Fruit fly (Drosophila melanogaster) whole organism, embryonic: ENCODE results near the gene CG13996.

Experiments used
- Ada2b ChIP-seq: fragments of 200-800 bp; sonication (Bioruptor generic); IDR thresholded peaks from 2 replicates; pipeline ENCODE4 v1.3.6; 2022; ENCODE audit warnings: missing biosample characterization, missing genetic modification characterization
- Bteb2 ChIP-seq: fragments of 200-800 bp; sonication (Bioruptor generic); optimal IDR thresholded peaks from 2 replicates; lab custom pipeline; 2016; ENCODE audit warnings: missing biosample characterization, missing genetic modification characterization
- CG10209 ChIP-seq: fragments of 200-800 bp; sonication (Bioruptor generic); optimal IDR thresholded peaks from 3 replicates; lab custom pipeline; 2017; ENCODE audit warnings: missing biosample characterization, mild to moderate bottlenecking, missing genetic modification characterization, missing genetic modification reagents
- CG10979 ChIP-seq: fragments of 200-800 bp; sonication (Bioruptor generic); optimal IDR thresholded peaks from 2 replicates; lab custom pipeline; 2018; ENCODE audit warnings: missing biosample characterization, mild to moderate bottlenecking, missing genetic modification characterization, moderate library complexity
- CG1792 ChIP-seq: fragments of 200-800 bp; sonication (Bioruptor generic); optimal IDR thresholded peaks from 2 replicates; lab custom pipeline; 2016; ENCODE audit warnings: missing biosample characterization, missing genetic modification characterization
- CG31441 ChIP-seq: fragments of 200-800 bp; sonication (Bioruptor generic); IDR thresholded peaks from 2 replicates; pipeline ENCODE4 v1.3.6; 2022; ENCODE audit warnings: missing biosample characterization, missing genetic modification characterization
- CG3163 ChIP-seq: fragments of 200-800 bp; sonication (Bioruptor generic); optimal IDR thresholded peaks from 3 replicates; lab custom pipeline; 2016; ENCODE audit warnings: missing biosample characterization, missing genetic modification characterization
- CG34376 ChIP-seq: fragments of 200-800 bp; sonication (Bioruptor generic); optimal IDR thresholded peaks from 2 replicates; lab custom pipeline; 2018; ENCODE audit warnings: missing biosample characterization, mild to moderate bottlenecking, missing genetic modification characterization
- CG4820 ChIP-seq: fragments of 200-800 bp; sonication (Bioruptor generic); optimal IDR thresholded peaks from 3 replicates; lab custom pipeline; 2016; ENCODE audit warnings: missing biosample characterization, missing genetic modification characterization
- CG7928 ChIP-seq: fragments of 200-800 bp; sonication (Bioruptor generic); optimal IDR thresholded peaks from 2 replicates; lab custom pipeline; 2017; ENCODE audit warnings: missing biosample characterization, mild to moderate bottlenecking, missing genetic modification characterization
- CG7987 ChIP-seq: fragments of 200-800 bp; sonication (Bioruptor generic); optimal IDR thresholded peaks from 2 replicates; lab custom pipeline; 2018; ENCODE audit warnings: missing biosample characterization, mild to moderate bottlenecking, missing genetic modification characterization, moderate library complexity
- CG9817 ChIP-seq: fragments of 200-800 bp; sonication (Bioruptor generic); optimal IDR thresholded peaks from 2 replicates; lab custom pipeline; 2018; ENCODE audit warnings: missing biosample characterization, mild to moderate bottlenecking, missing genetic modification characterization, moderate library complexity
- CG9876 ChIP-seq: fragments of 200-800 bp; sonication (Bioruptor generic); optimal IDR thresholded peaks from 2 replicates; lab custom pipeline; 2016; ENCODE audit warnings: missing biosample characterization, missing genetic modification characterization
- CTCF ChIP-seq: fragments of 200-800 bp; sonication (Bioruptor generic); optimal IDR thresholded peaks from 2 replicates; lab custom pipeline; 2017; ENCODE audit warnings: missing biosample characterization, mild to moderate bottlenecking, missing genetic modification characterization, moderate library complexity
- Dref ChIP-seq: fragments of 200-800 bp; sonication (Bioruptor generic); IDR thresholded peaks from 2 replicates; pipeline ENCODE4 v1.3.6; 2022; ENCODE audit warnings: missing biosample characterization, missing genetic modification characterization
- HLHmδ ChIP-seq: fragments of 200-800 bp; sonication (Bioruptor generic); optimal IDR thresholded peaks from 2 replicates; lab custom pipeline; 2018; ENCODE audit warnings: missing biosample characterization, mild to moderate bottlenecking, missing genetic modification characterization, moderate library complexity
- HmgZ ChIP-seq: fragments of 200-800 bp; sonication (Bioruptor generic); optimal IDR thresholded peaks from 2 replicates; lab custom pipeline; 2018; ENCODE audit warnings: missing biosample characterization, mild to moderate bottlenecking, missing genetic modification characterization
- Hr3 ChIP-seq: fragments of 200-800 bp; sonication (Bioruptor generic); optimal IDR thresholded peaks from 3 replicates; lab custom pipeline; 2016; ENCODE audit warnings: missing biosample characterization, missing genetic modification characterization
- Hr51 ChIP-seq, 2 experiments: fragments of 200-800 bp; sonication (Bioruptor generic); optimal IDR thresholded peaks; 2 replicates in 1 of 2; 3 replicates in 1 of 2; lab custom pipeline; 2016 to 2018; ENCODE audit warnings: missing biosample characterization in 2 of 2, missing genetic modification characterization in 2 of 2, mild to moderate bottlenecking in 1 of 2, moderate library complexity in 1 of 2
- Jarid2 ChIP-seq: fragments of 200-800 bp; sonication (Bioruptor generic); optimal IDR thresholded peaks from 3 replicates; lab custom pipeline; 2017; ENCODE audit warnings: mild to moderate bottlenecking, missing biosample characterization, missing genetic modification reagents, missing genetic modification characterization
- Lhr ChIP-seq: fragments of 200-800 bp; sonication (Bioruptor generic); optimal IDR thresholded peaks from 3 replicates; lab custom pipeline; 2017; ENCODE audit warnings: mild to moderate bottlenecking, missing biosample characterization, missing genetic modification reagents, missing genetic modification characterization
- Mrtf ChIP-seq: fragments of 200-800 bp; sonication (Bioruptor generic); IDR thresholded peaks from 3 replicates; pipeline ENCODE4 v1.3.6; 2022; ENCODE audit warnings: missing biosample characterization, missing genetic modification characterization
- Myb ChIP-seq: fragments of 200-800 bp; sonication (Bioruptor generic); optimal IDR thresholded peaks from 2 replicates; lab custom pipeline; 2016; ENCODE audit warnings: missing biosample characterization, missing genetic modification characterization
- NC2β ChIP-seq: fragments of 200-800 bp; sonication (Bioruptor generic); optimal IDR thresholded peaks from 2 replicates; lab custom pipeline; 2016; ENCODE audit warnings: missing biosample characterization, missing genetic modification characterization
- NFAT ChIP-seq: fragments of 200-800 bp; sonication (Bioruptor generic); IDR thresholded peaks from 2 replicates; pipeline ENCODE4 v1.3.6; 2022; ENCODE audit warnings: missing biosample characterization, missing genetic modification characterization
- Nf-YC ChIP-seq: fragments of 200-800 bp; optimal IDR thresholded peaks from 3 replicates; lab custom pipeline; 2019; ENCODE audit warnings: missing biosample characterization, mild to moderate bottlenecking, missing genetic modification characterization, moderate library complexity
- Poxn ChIP-seq: fragments of 200-800 bp; sonication (Bioruptor generic); IDR thresholded peaks from 2 replicates; pipeline ENCODE4 v1.3.6; 2022; ENCODE audit warnings: missing biosample characterization, missing genetic modification characterization
- Spps ChIP-seq: fragments of 200-800 bp; sonication (Bioruptor generic); optimal IDR thresholded peaks from 2 replicates; lab custom pipeline; 2018; ENCODE audit warnings: missing biosample characterization, mild to moderate bottlenecking, missing genetic modification characterization
- Taf1 ChIP-seq: fragments of 200-800 bp; sonication (Bioruptor generic); IDR thresholded peaks from 2 replicates; pipeline ENCODE4 v1.3.6; 2022; ENCODE audit warnings: missing biosample characterization, missing genetic modification characterization
- Usf ChIP-seq: fragments of 200-800 bp; sonication (Bioruptor generic); optimal IDR thresholded peaks from 2 replicates; lab custom pipeline; 2017; ENCODE audit warnings: missing genotype, missing biosample characterization, missing genetic modification characterization
- bigmax ChIP-seq: fragments of 200-800 bp; sonication (Bioruptor generic); optimal IDR thresholded peaks from 2 replicates; lab custom pipeline; 2018; ENCODE audit warnings: missing biosample characterization, mild to moderate bottlenecking, missing genetic modification characterization
- btn ChIP-seq: fragments of 200-800 bp; sonication (Bioruptor generic); optimal IDR thresholded peaks from 2 replicates; lab custom pipeline; 2016; ENCODE audit warnings: missing biosample characterization, missing genetic modification characterization
- crp ChIP-seq, 2 experiments: fragments of 200-800 bp; sonication (Bioruptor generic); optimal IDR thresholded peaks; 2 replicates in 1 of 2; 3 replicates in 1 of 2; lab custom pipeline; 2017; ENCODE audit warnings: missing biosample characterization in 2 of 2, missing genetic modification characterization in 2 of 2, mild to moderate bottlenecking in 1 of 2, moderate library complexity in 1 of 2
- dmrt11E ChIP-seq: fragments of 200-800 bp; sonication (Bioruptor generic); optimal IDR thresholded peaks from 3 replicates; lab custom pipeline; 2018; ENCODE audit warnings: missing biosample characterization, mild to moderate bottlenecking, missing genetic modification characterization, moderate library complexity
- dmrt99B ChIP-seq: fragments of 200-800 bp; sonication (Bioruptor generic); optimal IDR thresholded peaks from 2 replicates; lab custom pipeline; 2018; ENCODE audit warnings: missing biosample characterization, mild to moderate bottlenecking, missing genetic modification characterization, moderate library complexity
- dpn ChIP-seq, 2 experiments: fragments of 200-800 bp; sonication (Bioruptor generic); optimal IDR thresholded peaks; 3 replicates each; lab custom pipeline; 2016; ENCODE audit warnings: missing biosample characterization in 2 of 2, missing genetic modification characterization in 2 of 2
- en ChIP-seq: fragments of 200-800 bp; sonication (Bioruptor generic); optimal IDR thresholded peaks from 2 replicates; lab custom pipeline; 2016; ENCODE audit warnings: missing biosample characterization, missing genetic modification characterization
- fru ChIP-seq: fragments of >200 bp; optimal IDR thresholded peaks from 2 replicates; lab custom pipeline; 2017
- gce ChIP-seq: fragments of 200-800 bp; sonication (Bioruptor generic); IDR thresholded peaks from 3 replicates; pipeline ENCODE4 v1.3.6; 2022; ENCODE audit warnings: missing biosample characterization, missing genetic modification characterization
- gro ChIP-seq: fragments of 200-800 bp; sonication (Bioruptor generic); optimal IDR thresholded peaks from 2 replicates; lab custom pipeline; 2016; ENCODE audit warnings: missing biosample characterization, missing genetic modification characterization
- insv ChIP-seq, 2 experiments: fragments of 200-800 bp; sonication (Bioruptor generic); optimal IDR thresholded peaks; 3 replicates each; lab custom pipeline; 2016 to 2018; ENCODE audit warnings: missing biosample characterization in 2 of 2, missing genetic modification characterization in 2 of 2
- jigr1 ChIP-seq: fragments of 200-800 bp; sonication (Bioruptor generic); IDR thresholded peaks from 3 replicates; pipeline ENCODE4 v1.3.6; 2022; ENCODE audit warnings: missing biosample characterization, missing genetic modification characterization
- lilli ChIP-seq: fragments of 200-800 bp; sonication (Bioruptor generic); optimal IDR thresholded peaks from 3 replicates; lab custom pipeline; 2016; ENCODE audit warnings: missing biosample characterization, missing genetic modification characterization
- mam ChIP-seq: fragments of 200-800 bp; sonication (Bioruptor generic); optimal IDR thresholded peaks from 3 replicates; lab custom pipeline; 2016; ENCODE audit warnings: missing biosample characterization, missing genetic modification characterization
- mirr ChIP-seq: fragments of 200-800 bp; sonication (Bioruptor generic); optimal IDR thresholded peaks from 3 replicates; lab custom pipeline; 2018; ENCODE audit warnings: missing biosample characterization, mild to moderate bottlenecking, missing genetic modification characterization
- phol ChIP-seq: fragments of 200-800 bp; sonication (Bioruptor generic); optimal IDR thresholded peaks from 3 replicates; lab custom pipeline; 2018; ENCODE audit warnings: missing biosample characterization, mild to moderate bottlenecking, missing genetic modification characterization, moderate library complexity
- ranshi ChIP-seq: fragments of 200-800 bp; sonication (Bioruptor generic); IDR thresholded peaks from 2 replicates; pipeline ENCODE4 v1.3.6; 2022; ENCODE audit warnings: missing biosample characterization, missing genetic modification characterization
- rib ChIP-seq: fragments of 200-800 bp; sonication (Bioruptor generic); IDR thresholded peaks from 2 replicates; pipeline ENCODE4 v1.3.6; 2022; ENCODE audit warnings: missing biosample characterization, missing genetic modification characterization
- sc ChIP-seq, 3 experiments: fragments of >200 bp in 2 of 3; fragments of 200-800 bp in 1 of 3; sonication (Bioruptor generic) in 1 of 3; optimal IDR thresholded peaks; 2 replicates in 2 of 3; 3 replicates in 1 of 3; lab custom pipeline; 2017; ENCODE audit warnings: mild to moderate bottlenecking in 1 of 3, missing biosample characterization in 1 of 3, missing genetic modification characterization in 1 of 3, missing genetic modification reagents in 1 of 3
- scrt ChIP-seq: fragments of 200-800 bp; sonication (Bioruptor generic); optimal IDR thresholded peaks from 2 replicates; lab custom pipeline; 2018; ENCODE audit warnings: missing biosample characterization, mild to moderate bottlenecking, missing genetic modification characterization, moderate library complexity
- shn ChIP-seq: fragments of 200-800 bp; sonication (Bioruptor generic); optimal IDR thresholded peaks from 3 replicates; lab custom pipeline; 2016; ENCODE audit warnings: missing biosample characterization, missing genetic modification characterization
- wor ChIP-seq: fragments of 200-800 bp; sonication (Bioruptor generic); IDR thresholded peaks from 2 replicates; pipeline ENCODE4 v1.3.6; 2022; ENCODE audit warnings: missing biosample characterization, missing genetic modification characterization

Gene CG13996

dm6 chr2L:5986094-5986493 lies 34.5 kb upstream of the CG13996 start, which contains the start of gene ifc:
TSS of gene ifc (plus strand) at chr2L:5986348.
- TF ChIP-seq CG10979 (tag; lab: Kevin White, UChicago) (peak; percentile 36), phol (tag; lab: Kevin White, UChicago) (peak; percentile 77), CTCF (GFP tag; lab: Kevin White, UChicago) (peak; percentile 20), ranshi (GFP tag; lab: Robert Waterston, UW) (no peak), bigmax (GFP tag; lab: Kevin White, UChicago) (peak; percentile 40), CG7928 (GFP tag; lab: Kevin White, UChicago) (peak; percentile 98), HmgZ (tag; lab: Kevin White, UChicago) (peak; percentile 82), dmrt11E (tag; lab: Kevin White, UChicago) (peak; percentile 32), scrt (GFP tag; lab: Kevin White, UChicago) (peak; percentile 62), CG9817 (peak; percentile 68), fru (lab: Kevin White, UChicago) (no peak), btn (GFP tag; lab: Kevin White, UChicago) (no peak), Myb (GFP tag; lab: Kevin White, UChicago) (peak; percentile 70), CG10209 (peak; percentile 20), NFAT (no peak), gro (peak; percentile 67), Nf-YC (tag; lab: Kevin White, UChicago) (peak; percentile 56), sc (optimal IDR thresholded peaks at IDR 0.05; lab: Kevin White, UChicago) (no peak), sc (GFP tag; optimal IDR thresholded peaks at IDR 0.05; lab: Kevin White, UChicago) (no peak), Mrtf (GFP tag; lab: Robert Waterston, UW) (no peak), Ada2b (GFP tag; lab: Robert Waterston, UW) (no peak), lilli (peak; percentile 76), dpn (GFP tag; optimal IDR thresholded peaks at IDR 0.05; lab: Kevin White, UChicago) (peak; percentile 67 to 75), CG4820 (GFP tag; lab: Kevin White, UChicago) (peak; percentile 33), shn (GFP tag; lab: Kevin White, UChicago) (peak; percentile 74), CG7987 (peak; percentile 6), Poxn (GFP tag; lab: Robert Waterston, UW) (no peak), Jarid2 (GFP tag; lab: Kevin White, UChicago) (peak; percentile 46), Lhr (GFP tag; lab: Kevin White, UChicago) (peak; percentile 93), Dref (GFP tag; lab: Robert Waterston, UW) (no peak), jigr1 (GFP tag; lab: Robert Waterston, UW) (no peak), Hr3 (peak; percentile 30), CG1792 (peak; percentile 51), dmrt99B (tag; lab: Kevin White, UChicago) (no peak), Hr51 (GFP tag; optimal IDR thresholded peaks at IDR 0.05; lab: Kevin White, UChicago) (peak in 1 of 2 experiments; percentile 21), crp (GFP tag; optimal IDR thresholded peaks at IDR 0.05; lab: Kevin White, UChicago) (peak in 1 of 2 experiments; percentile 55), CG34376 (GFP tag; lab: Kevin White, UChicago) (peak; percentile 33), Bteb2 (GFP tag; lab: Kevin White, UChicago) (peak; percentile 47), Spps (tag; lab: Kevin White, UChicago) (no peak), mirr (GFP tag; lab: Kevin White, UChicago) (peak; percentile 7), HLHmδ (GFP tag; lab: Kevin White, UChicago) (peak; percentile 19), rib (GFP tag; lab: Robert Waterston, UW) (no peak), mam (peak; percentile 77), wor (GFP tag; lab: Robert Waterston, UW) (no peak), insv (GFP tag; optimal IDR thresholded peaks at IDR 0.05; lab: Kevin White, UChicago) (peak in 1 of 2 experiments; percentile 44), CG31441 (GFP tag; lab: Robert Waterston, UW) (no peak), NC2β (GFP tag; lab: Kevin White, UChicago) (peak; percentile 55), en (GFP tag; lab: Kevin White, UChicago) (peak; percentile 1), CG3163 (peak; percentile 51), gce (GFP tag; lab: Robert Waterston, UW) (no peak), CG9876 (GFP tag; lab: Kevin White, UChicago) (peak; percentile 63), Taf1 (GFP tag; lab: Robert Waterston, UW) (no peak), Usf (GFP tag; lab: Kevin White, UChicago) (no peak)
